Fruit fly (Drosophila melanogaster) whole organism, embryonic: Measurements from ENCODE around the gene CG8671.

Experiments
- ATbp ChIP-seq: fragments of 200-800 bp; sonication (Bioruptor generic); optimal IDR thresholded peaks from 2 replicates; lab custom pipeline; 2017; ENCODE audit warnings: missing biosample characterization, mild to moderate bottlenecking, missing genetic modification characterization, missing genetic modification reagents
- Abd-B ChIP-seq: fragments of 200-800 bp; sonication (Bioruptor generic); optimal IDR thresholded peaks from 2 replicates; lab custom pipeline; 2018; ENCODE audit warnings: missing biosample characterization, mild to moderate bottlenecking, missing genetic modification characterization, moderate library complexity
- Ada2b ChIP-seq: fragments of 200-800 bp; sonication (Bioruptor generic); IDR thresholded peaks from 2 replicates; pipeline ENCODE4 v1.3.6; 2022; ENCODE audit warnings: missing biosample characterization, missing genetic modification characterization
- Antp ChIP-seq: fragments of 200-800 bp; sonication (Bioruptor generic); optimal IDR thresholded peaks from 3 replicates; lab custom pipeline; 2016; ENCODE audit warnings: missing biosample characterization, missing genetic modification characterization
- Atf-2 ChIP-seq: fragments of 200-800 bp; sonication (Bioruptor generic); optimal IDR thresholded peaks from 2 replicates; lab custom pipeline; 2016; ENCODE audit warnings: missing biosample characterization, missing genetic modification characterization
- Bteb2 ChIP-seq: fragments of 200-800 bp; sonication (Bioruptor generic); optimal IDR thresholded peaks from 2 replicates; lab custom pipeline; 2016; ENCODE audit warnings: missing biosample characterization, missing genetic modification characterization
- CG11085 ChIP-seq: fragments of 200-800 bp; sonication (Bioruptor generic); IDR thresholded peaks from 2 replicates; pipeline ENCODE4 v1.3.6; 2022; ENCODE audit warnings: missing biosample characterization, missing genetic modification characterization
- CG11093 ChIP-seq: fragments of 200-800 bp; sonication (Bioruptor generic); IDR thresholded peaks from 3 replicates; pipeline ENCODE4 v1.3.6; 2022; ENCODE audit warnings: missing biosample characterization, missing genetic modification characterization
- CG11456 ChIP-seq: fragments of 200-800 bp; sonication (Bioruptor generic); IDR thresholded peaks from 3 replicates; pipeline ENCODE4 v1.3.6; 2022; ENCODE audit warnings: missing biosample characterization, missing genetic modification characterization
- CG12769 ChIP-seq: fragments of 200-800 bp; sonication (Bioruptor generic); optimal IDR thresholded peaks from 2 replicates; lab custom pipeline; 2019; ENCODE audit warnings: missing biosample characterization, mild to moderate bottlenecking, missing genetic modification characterization, moderate library complexity
- CG14965 ChIP-seq: fragments of 200-800 bp; sonication (Bioruptor generic); optimal IDR thresholded peaks from 2 replicates; lab custom pipeline; 2016; ENCODE audit warnings: missing biosample characterization, missing genetic modification characterization, borderline replicate concordance
- CG1603 ChIP-seq: fragments of 200-800 bp; sonication (Bioruptor generic); optimal IDR thresholded peaks from 2 replicates; lab custom pipeline; 2019; ENCODE audit warnings: missing biosample characterization, mild to moderate bottlenecking, missing genetic modification characterization, moderate library complexity
- CG17568 ChIP-seq: fragments of 200-800 bp; sonication (Bioruptor generic); optimal IDR thresholded peaks from 2 replicates; lab custom pipeline; 2018; ENCODE audit warnings: missing biosample characterization, mild to moderate bottlenecking, missing genetic modification characterization, moderate library complexity
- CG3163 ChIP-seq: fragments of 200-800 bp; sonication (Bioruptor generic); optimal IDR thresholded peaks from 3 replicates; lab custom pipeline; 2016; ENCODE audit warnings: missing biosample characterization, missing genetic modification characterization
- CG33557 ChIP-seq: fragments of 200-800 bp; sonication (Bioruptor generic); optimal IDR thresholded peaks from 2 replicates; lab custom pipeline; 2019; ENCODE audit warnings: missing biosample characterization, mild to moderate bottlenecking, missing genetic modification characterization, moderate library complexity
- CG3838 ChIP-seq: fragments of 200-800 bp; sonication (Bioruptor generic); optimal IDR thresholded peaks from 3 replicates; lab custom pipeline; 2016; ENCODE audit warnings: missing biosample characterization, missing genetic modification characterization
- CG4730 ChIP-seq: fragments of 200-800 bp; sonication (Bioruptor generic); IDR thresholded peaks from 2 replicates; pipeline ENCODE4 v1.3.6; 2022; ENCODE audit warnings: missing biosample characterization, missing genetic modification characterization
- CG6272 ChIP-seq: fragments of 200-800 bp; sonication (Bioruptor generic); IDR thresholded peaks from 2 replicates; pipeline ENCODE4 v1.3.6; 2022; ENCODE audit warnings: missing biosample characterization, missing genetic modification characterization
- CG7839 ChIP-seq: fragments of 200-800 bp; sonication (Bioruptor generic); optimal IDR thresholded peaks from 3 replicates; lab custom pipeline; 2018; ENCODE audit warnings: missing biosample characterization, mild to moderate bottlenecking, missing genetic modification characterization, moderate library complexity
- CG7928 ChIP-seq: fragments of 200-800 bp; sonication (Bioruptor generic); optimal IDR thresholded peaks from 2 replicates; lab custom pipeline; 2017; ENCODE audit warnings: missing biosample characterization, mild to moderate bottlenecking, missing genetic modification characterization
- CG9932 ChIP-seq: fragments of 200-800 bp; sonication (Bioruptor generic); IDR thresholded peaks from 2 replicates; pipeline ENCODE4 v1.3.6; 2022; ENCODE audit warnings: missing biosample characterization, missing genetic modification characterization
- D19B ChIP-seq: fragments of 200-800 bp; sonication (Bioruptor generic); optimal IDR thresholded peaks from 2 replicates; lab custom pipeline; 2017; ENCODE audit warnings: missing biosample characterization, mild to moderate bottlenecking, missing genetic modification characterization
- Dbx ChIP-seq: fragments of 200-800 bp; sonication (Bioruptor generic); IDR thresholded peaks from 3 replicates; pipeline ENCODE4 v1.3.6; 2022; ENCODE audit warnings: missing biosample characterization, missing genetic modification characterization
- Ets65A ChIP-seq: fragments of 200-800 bp; sonication (Bioruptor generic); peaks from one replicate; lab custom pipeline; 2016; ENCODE audit warnings: missing biosample characterization, missing genetic modification characterization
- Fer1 ChIP-seq: fragments of 200-800 bp; sonication (Bioruptor generic); optimal IDR thresholded peaks from 2 replicates; lab custom pipeline; 2017; ENCODE audit warnings: missing biosample characterization, mild to moderate bottlenecking, missing genetic modification characterization
- Gug ChIP-seq: fragments of 200-800 bp; sonication (Bioruptor generic); IDR thresholded peaks from 4 replicates; pipeline ENCODE4 v1.3.6; 2022; ENCODE audit warnings: missing biosample characterization, missing genetic modification characterization
- Hey ChIP-seq: fragments of 200-800 bp; sonication (Bioruptor generic); optimal IDR thresholded peaks from 3 replicates; lab custom pipeline; 2018; ENCODE audit warnings: missing biosample characterization, mild to moderate bottlenecking, missing genetic modification characterization
- Hr39 ChIP-seq: fragments of >200 bp; optimal IDR thresholded peaks from 2 replicates; lab custom pipeline; 2017
- Max ChIP-seq: fragments of 200-800 bp; sonication (Bioruptor generic); optimal IDR thresholded peaks from 2 replicates; lab custom pipeline; 2016; ENCODE audit warnings: missing biosample characterization, mild to moderate bottlenecking, missing genetic modification characterization
- NC2β ChIP-seq: fragments of 200-800 bp; sonication (Bioruptor generic); optimal IDR thresholded peaks from 2 replicates; lab custom pipeline; 2016; ENCODE audit warnings: missing biosample characterization, missing genetic modification characterization
- Optix ChIP-seq: fragments of 200-800 bp; sonication (Bioruptor generic); IDR thresholded peaks from 3 replicates; pipeline ENCODE4 v1.3.6; 2022; ENCODE audit warnings: missing biosample characterization, missing genetic modification characterization
- Poxn ChIP-seq: fragments of 200-800 bp; sonication (Bioruptor generic); IDR thresholded peaks from 2 replicates; pipeline ENCODE4 v1.3.6; 2022; ENCODE audit warnings: missing biosample characterization, missing genetic modification characterization
- Sin3A ChIP-seq: fragments of >200 bp; optimal IDR thresholded peaks from 2 replicates; lab custom pipeline; 2018
- Sry-δ ChIP-seq: fragments of 200-800 bp; sonication (Bioruptor generic); optimal IDR thresholded peaks from 2 replicates; lab custom pipeline; 2016; ENCODE audit warnings: missing biosample characterization, missing genetic modification characterization
- Taf1 ChIP-seq: fragments of 200-800 bp; sonication (Bioruptor generic); IDR thresholded peaks from 2 replicates; pipeline ENCODE4 v1.3.6; 2022; ENCODE audit warnings: missing biosample characterization, missing genetic modification characterization
- ap ChIP-seq: fragments of 200-800 bp; sonication (Bioruptor generic); IDR thresholded peaks from 2 replicates; pipeline ENCODE4 v1.3.6; 2022; ENCODE audit warnings: missing biosample characterization, missing genetic modification characterization
- ara ChIP-seq: fragments of 200-800 bp; sonication (Bioruptor generic); IDR thresholded peaks from 2 replicates; pipeline ENCODE4 v1.3.6; 2022; ENCODE audit warnings: missing biosample characterization, missing genetic modification characterization
- bigmax ChIP-seq: fragments of 200-800 bp; sonication (Bioruptor generic); optimal IDR thresholded peaks from 2 replicates; lab custom pipeline; 2018; ENCODE audit warnings: missing biosample characterization, mild to moderate bottlenecking, missing genetic modification characterization
- ci ChIP-seq: fragments of 200-800 bp; sonication (Bioruptor generic); IDR thresholded peaks from 3 replicates; pipeline ENCODE4 v1.3.6; 2022; ENCODE audit warnings: missing biosample characterization, missing genetic modification characterization
- corto ChIP-seq: fragments of 200-800 bp; sonication (Bioruptor generic); optimal IDR thresholded peaks from 2 replicates; lab custom pipeline; 2016; ENCODE audit warnings: missing biosample characterization, mild to moderate bottlenecking, missing genetic modification characterization, moderate library complexity
- gem ChIP-seq: fragments of 200-800 bp; sonication (Bioruptor generic); optimal IDR thresholded peaks from 2 replicates; lab custom pipeline; 2019; ENCODE audit warnings: missing biosample characterization, mild to moderate bottlenecking, missing genetic modification characterization, moderate library complexity
- gfzf ChIP-seq: fragments of 200-800 bp; sonication (Bioruptor generic); optimal IDR thresholded peaks from 2 replicates; lab custom pipeline; 2016; ENCODE audit warnings: missing biosample characterization, mild to moderate bottlenecking, missing genetic modification characterization, moderate library complexity
- grn ChIP-seq: fragments of 200-800 bp; sonication (Bioruptor generic); optimal IDR thresholded peaks from 3 replicates; lab custom pipeline; 2017; ENCODE audit warnings: missing biosample characterization, missing genetic modification characterization
- gro ChIP-seq: fragments of 200-800 bp; sonication (Bioruptor generic); optimal IDR thresholded peaks from 2 replicates; lab custom pipeline; 2016; ENCODE audit warnings: missing biosample characterization, missing genetic modification characterization
- nerfin-1 ChIP-seq: fragments of 200-800 bp; sonication (Bioruptor generic); optimal IDR thresholded peaks from 3 replicates; lab custom pipeline; 2019; ENCODE audit warnings: missing biosample characterization, mild to moderate bottlenecking, missing genetic modification characterization, moderate library complexity
- salm ChIP-seq: fragments of 200-800 bp; sonication (Bioruptor generic); optimal IDR thresholded peaks from 2 replicates; lab custom pipeline; 2018; ENCODE audit warnings: missing biosample characterization, mild to moderate bottlenecking, missing genetic modification characterization
- sqz ChIP-seq: fragments of 200-800 bp; sonication (Bioruptor generic); optimal IDR thresholded peaks from 3 replicates; lab custom pipeline; 2018; ENCODE audit warnings: missing biosample characterization, mild to moderate bottlenecking, missing genetic modification characterization
- stc ChIP-seq: fragments of 200-800 bp; sonication (Bioruptor generic); IDR thresholded peaks from 2 replicates; pipeline ENCODE4 v1.3.6; 2022; ENCODE audit warnings: missing biosample characterization, missing genetic modification characterization
- tna ChIP-seq: fragments of 200-800 bp; sonication (Bioruptor generic); IDR thresholded peaks from 2 replicates; pipeline ENCODE4 v1.3.6; 2022; ENCODE audit warnings: missing biosample characterization, missing genetic modification characterization; ENCODE audit not compliant: partially characterized antibody
- toy ChIP-seq: fragments of 200-800 bp; sonication (Bioruptor generic); IDR thresholded peaks from 2 replicates; pipeline ENCODE4 v1.3.6; 2022; ENCODE audit warnings: missing biosample characterization, missing genetic modification characterization
- tup ChIP-seq: fragments of 200-800 bp; sonication (Bioruptor generic); optimal IDR thresholded peaks from 2 replicates; lab custom pipeline; 2016; ENCODE audit warnings: missing biosample characterization, mild to moderate bottlenecking, missing genetic modification characterization, moderate library complexity
- unc-4 ChIP-seq: fragments of 200-800 bp; sonication (Bioruptor generic); IDR thresholded peaks from 2 replicates; pipeline ENCODE4 v1.3.6; 2022; ENCODE audit warnings: missing biosample characterization, missing genetic modification characterization; ENCODE audit not compliant: partially characterized antibody
- usp ChIP-seq: fragments of >200 bp; optimal IDR thresholded peaks from 2 replicates; lab custom pipeline; 2017; ENCODE audit warnings: missing biosample characterization, missing genetic modification characterization

Gene CG8671

dm6 chr2L:21218912-21219246 lies 43.9 kb upstream of the CG8671 start (continued):
- TF ChIP-seq bigmax (GFP tag; lab: Kevin White, UChicago), result no peak
- TF ChIP-seq toy, result no peak
- TF ChIP-seq CG11093 (GFP tag; lab: Robert Waterston, UW), result no peak
- TF ChIP-seq CG6272 (GFP tag; lab: Robert Waterston, UW), result no peak
- TF ChIP-seq Poxn, result no peak
- 0 out of 2 replicates have a peak, but pooled peaks have one; percentile 1 for TF ChIP-seq CG9932 (GFP tag; lab: Robert Waterston, UW)
- no peak for TF ChIP-seq NC2β (GFP tag; lab: Kevin White, UChicago)
- no peak for TF ChIP-seq Abd-B
- TF ChIP-seq CG11085 (GFP tag; lab: Robert Waterston, UW), result no peak
- no peak for TF ChIP-seq tup (GFP tag; lab: Kevin White, UChicago)
- no peak for TF ChIP-seq Taf1 (GFP tag; lab: Robert Waterston, UW)
- TF ChIP-seq Ets65A (GFP tag; lab: Kevin White, UChicago), result no peak
- no peak for TF ChIP-seq ci (GFP tag; lab: Robert Waterston, UW)
- TF ChIP-seq corto (GFP tag; lab: Kevin White, UChicago), result no peak
- TF ChIP-seq Atf-2, result no peak
- TF ChIP-seq CG11456, result no peak
- no peak for TF ChIP-seq CG14965
- TF ChIP-seq Fer1 (GFP tag; lab: Kevin White, UChicago), result peak; percentile 3
- no peak for TF ChIP-seq Ada2b (GFP tag; lab: Robert Waterston, UW)
- no peak for TF ChIP-seq Sin3A (lab: Kevin White, UChicago)
- TF ChIP-seq CG33557 (GFP tag; lab: Kevin White, UChicago), result peak; percentile 19
- TF ChIP-seq ap, result no peak
- no peak for TF ChIP-seq CG7839 (tag; lab: Kevin White, UChicago)
- TF ChIP-seq grn, result peak; percentile 27
- no peak for TF ChIP-seq gfzf (GFP tag; lab: Kevin White, UChicago)
- TF ChIP-seq Optix (GFP tag; lab: Robert Waterston, UW), result no peak
- no peak for TF ChIP-seq gem (tag; lab: Kevin White, UChicago)
- TF ChIP-seq Gug (GFP tag; lab: Robert Waterston, UW), result no peak
- peak; percentile 41 for TF ChIP-seq salm (tag; lab: Kevin White, UChicago)
- TF ChIP-seq CG7928 (GFP tag; lab: Kevin White, UChicago), result no peak
- no peak for TF ChIP-seq D19B (GFP tag; lab: Kevin White, UChicago)
- TF ChIP-seq nerfin-1 (tag; lab: Kevin White, UChicago), result no peak
- no peak for TF ChIP-seq Hey (tag; lab: Kevin White, UChicago)
- TF ChIP-seq CG1603 (tag; lab: Kevin White, UChicago), result no peak
- 0 out of 2 replicates have a peak, but pooled peaks have one; percentile 47 for TF ChIP-seq ara (GFP tag; lab: Robert Waterston, UW)
- TF ChIP-seq usp (GFP tag; lab: Kevin White, UChicago), result no peak
- TF ChIP-seq CG3163 (GFP tag; lab: Kevin White, UChicago), result no peak
- peak; percentile 38 for TF ChIP-seq CG17568
- TF ChIP-seq Hr39, result no peak
- no peak for TF ChIP-seq CG4730 (GFP tag; lab: Robert Waterston, UW)
- TF ChIP-seq CG12769 (tag; lab: Kevin White, UChicago), result peak; percentile 4
- no peak for TF ChIP-seq Bteb2
- TF ChIP-seq Dbx (GFP tag; lab: Robert Waterston, UW), result no peak
- peak; percentile 27 for TF ChIP-seq ATbp (GFP tag; lab: Kevin White, UChicago)
- TF ChIP-seq CG3838 (GFP tag; lab: Kevin White, UChicago), result no peak
- TF ChIP-seq tna (GFP tag; lab: Robert Waterston, UW), result no peak
- no peak for TF ChIP-seq Sry-δ (GFP tag; lab: Kevin White, UChicago)
- TF ChIP-seq unc-4 (GFP tag; lab: Robert Waterston, UW), result no peak
- no peak for TF ChIP-seq Max (GFP tag; lab: Kevin White, UChicago)
- TF ChIP-seq sqz (GFP tag; lab: Kevin White, UChicago), result no peak
- no peak for TF ChIP-seq Antp (GFP tag; lab: Kevin White, UChicago)
- no peak for TF ChIP-seq gro
- TF ChIP-seq stc (GFP tag; lab: Robert Waterston, UW), result no peak
